Fruit fly (Drosophila melanogaster) whole organism, embryonic: ENCODE measurements around the gene APC4.

Experiments
- Aef1 ChIP-seq: fragments of 200-800 bp; sonication (Bioruptor generic); IDR thresholded peaks from 3 replicates; pipeline ENCODE4 v1.3.6; 2022; ENCODE audit warnings: missing biosample characterization, missing genetic modification characterization
- BtbVII ChIP-seq: fragments of 200-800 bp; sonication (Bioruptor generic); optimal IDR thresholded peaks from 3 replicates; lab custom pipeline; 2017; ENCODE audit warnings: missing biosample characterization, mild to moderate bottlenecking, missing genetic modification characterization
- CG10366 ChIP-seq: fragments of 200-800 bp; sonication (Bioruptor generic); IDR thresholded peaks from 2 replicates; pipeline ENCODE4 v1.3.6; 2022; ENCODE audit warnings: missing biosample characterization, missing genetic modification characterization
- CG11456 ChIP-seq: fragments of 200-800 bp; sonication (Bioruptor generic); IDR thresholded peaks from 3 replicates; pipeline ENCODE4 v1.3.6; 2022; ENCODE audit warnings: missing biosample characterization, missing genetic modification characterization
- CG13424 ChIP-seq: fragments of 200-800 bp; sonication (Bioruptor generic); optimal IDR thresholded peaks from 2 replicates; lab custom pipeline; 2019; ENCODE audit warnings: missing biosample characterization, mild to moderate bottlenecking, missing genetic modification characterization, moderate library complexity
- CG13624 ChIP-seq: fragments of 200-800 bp; sonication (Bioruptor generic); optimal IDR thresholded peaks from 2 replicates; lab custom pipeline; 2016; ENCODE audit warnings: missing biosample characterization, missing genetic modification characterization
- CG15011 ChIP-seq: fragments of 200-800 bp; sonication (Bioruptor generic); optimal IDR thresholded peaks from 3 replicates; lab custom pipeline; 2018; ENCODE audit warnings: missing biosample characterization, mild to moderate bottlenecking, missing genetic modification characterization
- CG15514 ChIP-seq: fragments of 200-800 bp; sonication (Bioruptor generic); optimal IDR thresholded peaks from 3 replicates; lab custom pipeline; 2017; ENCODE audit warnings: missing biosample characterization, missing genetic modification characterization, mild to moderate bottlenecking, moderate library complexity, missing genetic modification reagents
- CG16815 ChIP-seq: fragments of 200-800 bp; sonication (Bioruptor generic); optimal IDR thresholded peaks from 3 replicates; lab custom pipeline; 2017; ENCODE audit warnings: missing biosample characterization, mild to moderate bottlenecking, missing genetic modification characterization
- CG17361 ChIP-seq: fragments of 200-800 bp; sonication (Bioruptor generic); IDR thresholded peaks from 3 replicates; pipeline ENCODE4 v1.3.6; 2022; ENCODE audit warnings: missing biosample characterization, missing genetic modification characterization
- CG18011 ChIP-seq: fragments of 200-800 bp; sonication (Bioruptor generic); optimal IDR thresholded peaks from 2 replicates; lab custom pipeline; 2017; ENCODE audit warnings: missing biosample characterization, missing genetic modification characterization, mild to moderate bottlenecking, moderate library complexity, missing genotype
- CG2678 ChIP-seq: fragments of 200-800 bp; sonication (Bioruptor generic); optimal IDR thresholded peaks from 3 replicates; lab custom pipeline; 2019; ENCODE audit warnings: missing biosample characterization, mild to moderate bottlenecking, missing genetic modification characterization, moderate library complexity
- CG3995 ChIP-seq: fragments of 200-800 bp; sonication (Bioruptor generic); optimal IDR thresholded peaks from 3 replicates; lab custom pipeline; 2016; ENCODE audit warnings: missing biosample characterization, missing genetic modification characterization
- CG4820 ChIP-seq: fragments of 200-800 bp; sonication (Bioruptor generic); optimal IDR thresholded peaks from 3 replicates; lab custom pipeline; 2016; ENCODE audit warnings: missing biosample characterization, missing genetic modification characterization
- CG6254 ChIP-seq: fragments of 200-800 bp; sonication (Bioruptor generic); optimal IDR thresholded peaks from 3 replicates; lab custom pipeline; 2017; ENCODE audit warnings: mild to moderate bottlenecking, missing biosample characterization, missing genetic modification reagents, missing genetic modification characterization
- CG6813 ChIP-seq: fragments of 200-800 bp; sonication (Bioruptor generic); optimal IDR thresholded peaks from 2 replicates; lab custom pipeline; 2017; ENCODE audit warnings: missing biosample characterization, missing genetic modification characterization, mild to moderate bottlenecking, moderate library complexity, missing genetic modification reagents
- CG8281 ChIP-seq: fragments of 200-800 bp; sonication (Bioruptor generic); optimal IDR thresholded peaks from 2 replicates; lab custom pipeline; 2018; ENCODE audit warnings: missing biosample characterization, mild to moderate bottlenecking, missing genetic modification characterization, moderate library complexity
- CG8359 ChIP-seq: fragments of 200-800 bp; sonication (Bioruptor generic); optimal IDR thresholded peaks from 2 replicates; lab custom pipeline; 2017; ENCODE audit warnings: missing biosample characterization, mild to moderate bottlenecking, missing genetic modification characterization, borderline replicate concordance
- CG8924 ChIP-seq: fragments of 200-800 bp; optimal IDR thresholded peaks from 3 replicates; lab custom pipeline; 2019; ENCODE audit warnings: missing biosample characterization, mild to moderate bottlenecking, missing genetic modification characterization, moderate library complexity
- Camta ChIP-seq: fragments of 200-800 bp; sonication (Bioruptor generic); optimal IDR thresholded peaks from 2 replicates; lab custom pipeline; 2016; ENCODE audit warnings: missing biosample characterization, missing genetic modification characterization
- Dad ChIP-seq: fragments of 200-800 bp; sonication (Bioruptor generic); optimal IDR thresholded peaks from 3 replicates; lab custom pipeline; 2016; ENCODE audit warnings: missing biosample characterization, missing genetic modification characterization
- Dbx ChIP-seq: fragments of 200-800 bp; sonication (Bioruptor generic); IDR thresholded peaks from 3 replicates; pipeline ENCODE4 v1.3.6; 2022; ENCODE audit warnings: missing biosample characterization, missing genetic modification characterization
- E2f1 ChIP-seq: fragments of 200-800 bp; sonication (Bioruptor generic); IDR thresholded peaks from 2 replicates; pipeline ENCODE4 v1.3.6; 2022; ENCODE audit warnings: missing biosample characterization, missing genetic modification characterization
- Fer3 ChIP-seq: fragments of 200-800 bp; sonication (Bioruptor generic); optimal IDR thresholded peaks from 2 replicates; lab custom pipeline; 2018; ENCODE audit warnings: missing biosample characterization, mild to moderate bottlenecking, missing genetic modification characterization, moderate library complexity
- Hand ChIP-seq: fragments of 200-800 bp; sonication (Bioruptor generic); optimal IDR thresholded peaks from 2 replicates; lab custom pipeline; 2017; ENCODE audit warnings: mild to moderate bottlenecking, missing biosample characterization, missing genetic modification reagents, missing genetic modification characterization
- Pdp1 ChIP-seq, 2 experiments: fragments of 200-800 bp; sonication (Bioruptor generic); optimal IDR thresholded peaks; 3 replicates each; lab custom pipeline; 2016; ENCODE audit warnings: missing biosample characterization in 2 of 2, missing genetic modification characterization in 2 of 2, mild to moderate bottlenecking in 1 of 2, moderate library complexity in 1 of 2
- Rfx ChIP-seq: fragments of 200-800 bp; sonication (Bioruptor generic); IDR thresholded peaks from 2 replicates; pipeline ENCODE4 v1.3.6; 2022; ENCODE audit warnings: missing biosample characterization, missing genetic modification characterization
- Rx ChIP-seq: fragments of 200-800 bp; sonication (Bioruptor generic); IDR thresholded peaks from 2 replicates; pipeline ENCODE4 v1.3.6; 2022; ENCODE audit warnings: missing biosample characterization, missing genetic modification characterization
- ash1 ChIP-seq: fragments of 200-800 bp; sonication (Bioruptor generic); optimal IDR thresholded peaks from 2 replicates; lab custom pipeline; 2018; ENCODE audit warnings: missing biosample characterization, mild to moderate bottlenecking, missing genetic modification characterization
- bsh ChIP-seq, 2 experiments: fragments of 200-800 bp; sonication (Bioruptor generic); optimal IDR thresholded peaks; 2 replicates each; lab custom pipeline; 2017 to 2018; ENCODE audit warnings: mild to moderate bottlenecking in 2 of 2, missing biosample characterization in 2 of 2, missing genetic modification characterization in 2 of 2, moderate library complexity in 1 of 2
- crol ChIP-seq: fragments of 200-800 bp; sonication (Bioruptor generic); IDR thresholded peaks from 2 replicates; pipeline ENCODE4 v1.3.6; 2022; ENCODE audit warnings: missing biosample characterization, missing genetic modification characterization
- disco-r ChIP-seq: fragments of 200-800 bp; sonication (Bioruptor generic); optimal IDR thresholded peaks from 2 replicates; lab custom pipeline; 2016; ENCODE audit warnings: missing biosample characterization, missing genetic modification characterization
- emc ChIP-seq: fragments of 200-800 bp; sonication (Bioruptor generic); optimal IDR thresholded peaks from 2 replicates; lab custom pipeline; 2016; ENCODE audit warnings: missing biosample characterization, missing genetic modification characterization
- gem ChIP-seq: fragments of 200-800 bp; sonication (Bioruptor generic); optimal IDR thresholded peaks from 2 replicates; lab custom pipeline; 2019; ENCODE audit warnings: missing biosample characterization, mild to moderate bottlenecking, missing genetic modification characterization, moderate library complexity
- insv ChIP-seq, 2 experiments: fragments of 200-800 bp; sonication (Bioruptor generic); optimal IDR thresholded peaks; 3 replicates each; lab custom pipeline; 2016 to 2018; ENCODE audit warnings: missing biosample characterization in 2 of 2, missing genetic modification characterization in 2 of 2
- jigr1 ChIP-seq: fragments of 200-800 bp; sonication (Bioruptor generic); IDR thresholded peaks from 3 replicates; pipeline ENCODE4 v1.3.6; 2022; ENCODE audit warnings: missing biosample characterization, missing genetic modification characterization
- nerfin-1 ChIP-seq: fragments of 200-800 bp; sonication (Bioruptor generic); optimal IDR thresholded peaks from 3 replicates; lab custom pipeline; 2019; ENCODE audit warnings: missing biosample characterization, mild to moderate bottlenecking, missing genetic modification characterization, moderate library complexity
- nmo ChIP-seq: fragments of 200-800 bp; sonication (Bioruptor generic); optimal IDR thresholded peaks from 2 replicates; lab custom pipeline; 2018; ENCODE audit warnings: missing biosample characterization, mild to moderate bottlenecking, missing genetic modification characterization, moderate library complexity
- pros ChIP-seq: fragments of 200-800 bp; sonication (Bioruptor generic); optimal IDR thresholded peaks from 3 replicates; lab custom pipeline; 2019; ENCODE audit warnings: missing biosample characterization, mild to moderate bottlenecking, missing genetic modification characterization, moderate library complexity
- ro ChIP-seq: fragments of 200-800 bp; sonication (Bioruptor generic); IDR thresholded peaks from 2 replicates; pipeline ENCODE4 v1.3.6; 2022; ENCODE audit warnings: missing biosample characterization, missing genetic modification characterization
- scrt ChIP-seq: fragments of 200-800 bp; sonication (Bioruptor generic); optimal IDR thresholded peaks from 2 replicates; lab custom pipeline; 2018; ENCODE audit warnings: missing biosample characterization, mild to moderate bottlenecking, missing genetic modification characterization, moderate library complexity
- sens ChIP-seq: fragments of 200-800 bp; sonication (Bioruptor generic); peaks from one replicate; lab custom pipeline; 2016; ENCODE audit warnings: missing biosample characterization, missing genetic modification characterization
- sob ChIP-seq: fragments of 200-800 bp; sonication (Bioruptor generic); IDR thresholded peaks from 2 replicates; pipeline ENCODE4 v1.3.6; 2022; ENCODE audit warnings: missing biosample characterization, missing genetic modification characterization
- stc ChIP-seq: fragments of 200-800 bp; sonication (Bioruptor generic); IDR thresholded peaks from 2 replicates; pipeline ENCODE4 v1.3.6; 2022; ENCODE audit warnings: missing biosample characterization, missing genetic modification characterization
- unc-4 ChIP-seq: fragments of 200-800 bp; sonication (Bioruptor generic); IDR thresholded peaks from 2 replicates; pipeline ENCODE4 v1.3.6; 2022; ENCODE audit warnings: missing biosample characterization, missing genetic modification characterization; ENCODE audit not compliant: partially characterized antibody
- vvl ChIP-seq: fragments of 200-800 bp; sonication (Bioruptor generic); IDR thresholded peaks from 2 replicates; pipeline ENCODE4 v1.3.6; 2022; ENCODE audit warnings: missing biosample characterization, missing genetic modification characterization
- zen ChIP-seq: fragments of 200-800 bp; sonication (Bioruptor generic); optimal IDR thresholded peaks from 3 replicates; lab custom pipeline; 2018; ENCODE audit warnings: missing biosample characterization, mild to moderate bottlenecking, missing genetic modification characterization, moderate library complexity

Gene APC4

dm6 chrX:9120828-9121754, 38.4 kb downstream of the APC4 start (continued):
- TF ChIP-seq CG13624 (GFP tag; lab: Kevin White, UChicago): peak; percentile 14
- TF ChIP-seq CG6813 (GFP tag; lab: Kevin White, UChicago): peak; percentile 53
- peak; percentile 31 for TF ChIP-seq CG8281
- peak; percentile 50 for TF ChIP-seq Fer3 (tag; lab: Kevin White, UChicago)
- 0 out of 2 replicates have a peak, but pooled peaks have one; percentile 16 for TF ChIP-seq crol
- peak; percentile 54 to 94 for TF ChIP-seq insv (GFP tag; optimal IDR thresholded peaks at IDR 0.05; lab: Kevin White, UChicago)
- TF ChIP-seq unc-4 (GFP tag; lab: Robert Waterston, UW): no peak
- TF ChIP-seq Aef1: peak; percentile 16; the same call in 1 of the 3 replicates
- peak; percentile 50 for TF ChIP-seq CG13424 (tag; lab: Kevin White, UChicago)
- TF ChIP-seq gem (tag; lab: Kevin White, UChicago): peak; percentile 71
- TF ChIP-seq E2f1 (GFP tag; lab: Robert Waterston, UW): 0 out of 2 replicates have a peak, but pooled peaks have one; percentile 32
- peak; percentile 56 for TF ChIP-seq nmo
- no peak for TF ChIP-seq CG16815 (GFP tag; lab: Kevin White, UChicago)
- TF ChIP-seq ash1 (GFP tag; lab: Kevin White, UChicago): no peak
- no peak for TF ChIP-seq pros (GFP tag; lab: Kevin White, UChicago)
- TF ChIP-seq CG2678: peak; percentile 67
- no peak for TF ChIP-seq emc (GFP tag; lab: Kevin White, UChicago)
- peak; percentile 34; the same call in 1 of the 2 replicates for TF ChIP-seq Rfx (GFP tag; lab: Robert Waterston, UW)
- TF ChIP-seq ro (GFP tag; lab: Robert Waterston, UW): no peak
- peak; percentile 24 to 37 for TF ChIP-seq Pdp1 (GFP tag; optimal IDR thresholded peaks at IDR 0.05; lab: Kevin White, UChicago)
- peak; percentile 12 for TF ChIP-seq Hand (GFP tag; lab: Kevin White, UChicago)
- 0 out of 3 replicates have a peak, but pooled peaks have one; percentile 10 for TF ChIP-seq CG11456 (GFP tag; lab: Robert Waterston, UW)
- no peak for TF ChIP-seq CG3995
- peak in 1 of 2 experiments; percentile 62 for TF ChIP-seq bsh (GFP tag; optimal IDR thresholded peaks at IDR 0.05; lab: Kevin White, UChicago)
- TF ChIP-seq CG15514 (GFP tag; lab: Kevin White, UChicago): peak; percentile 21
- no peak for TF ChIP-seq disco-r (GFP tag; lab: Kevin White, UChicago)
- peak; percentile 55 for TF ChIP-seq vvl (GFP tag; lab: Robert Waterston, UW)
- TF ChIP-seq CG4820 (GFP tag; lab: Kevin White, UChicago): peak; percentile 32
- peak; percentile 89 for TF ChIP-seq sens
- peak; percentile 19 for TF ChIP-seq CG6254 (GFP tag; lab: Kevin White, UChicago)
- TF ChIP-seq zen (tag; lab: Kevin White, UChicago): peak; percentile 8
- peak; percentile 19; the same call in 1 of the 2 replicates for TF ChIP-seq sob (GFP tag; lab: Robert Waterston, UW)
- TF ChIP-seq Dbx (GFP tag; lab: Robert Waterston, UW): no peak
- peak; percentile 45 for TF ChIP-seq BtbVII (GFP tag; lab: Kevin White, UChicago)
- TF ChIP-seq stc: no peak
- TF ChIP-seq nerfin-1 (tag; lab: Kevin White, UChicago): peak; percentile 6
- peak; percentile 14 for TF ChIP-seq CG15011
- TF ChIP-seq CG18011 (GFP tag; lab: Kevin White, UChicago): no peak
- TF ChIP-seq CG8924: peak; percentile 57
- no peak for TF ChIP-seq Dad
- TF ChIP-seq jigr1 (GFP tag; lab: Robert Waterston, UW): no peak
- peak; percentile 24; the same call in 1 of the 2 replicates for TF ChIP-seq CG10366
- peak; percentile 4 for TF ChIP-seq scrt (GFP tag; lab: Kevin White, UChicago)
- peak; percentile 18 for TF ChIP-seq CG8359 (GFP tag; lab: Kevin White, UChicago)
- TF ChIP-seq Camta (GFP tag; lab: Kevin White, UChicago): peak; percentile 12
- peak; percentile 23; the same call in 1 of the 3 replicates for TF ChIP-seq CG17361 (GFP tag; lab: Robert Waterston, UW)
- no peak for TF ChIP-seq Rx (GFP tag; lab: Robert Waterston, UW)
